Worm (Caenorhabditis elegans) whole organism, young adult: ENCODE data around the gene T19H12.3.

Experiments
- B0019.2 ChIP-seq: fragments of 200-800 bp; sonication (Bioruptor generic); conservative IDR thresholded peaks from 2 replicates; pipeline ENCODE4 v1.3.6; 2022; ENCODE audit warnings: missing genetic modification reagents, missing genetic modification characterization, missing compliant biosample characterization
- B0035.1 ChIP-seq: sonication (generic microtip); optimal IDR thresholded peaks from 2 replicates; lab custom pipeline; 2016; ENCODE audit warnings: missing genetic modification characterization, mild to moderate bottlenecking, missing compliant biosample characterization, missing genotype, missing genetic modification reagents
- F10E7.11 ChIP-seq: sonication (generic microtip); optimal IDR thresholded peaks from 2 replicates; lab custom pipeline; 2017; ENCODE audit warnings: mild to moderate bottlenecking, missing genetic modification characterization, moderate library complexity, missing compliant biosample characterization
- F23B12.7 ChIP-seq: sonication (generic microtip); optimal IDR thresholded peaks from 2 replicates; lab custom pipeline; 2017; ENCODE audit warnings: missing genetic modification characterization, mild to moderate bottlenecking, missing compliant biosample characterization, antibody characterized with exemption, moderate library complexity; ENCODE audit not compliant: insufficient read depth
- F39B2.1 ChIP-seq: fragments of 200-800 bp; sonication (Bioruptor generic); IDR thresholded peaks from 2 replicates; pipeline ENCODE4 v1.3.6; 2022; ENCODE audit warnings: missing genetic modification reagents, missing genetic modification characterization, missing compliant biosample characterization
- F52B5.7 ChIP-seq: sonication (generic microtip); optimal IDR thresholded peaks from 2 replicates; lab custom pipeline; 2016; ENCODE audit warnings: mild to moderate bottlenecking, missing genetic modification characterization, missing compliant biosample characterization
- F55B11.4 ChIP-seq: sonication (generic microtip); optimal IDR thresholded peaks from 2 replicates; lab custom pipeline; 2016; ENCODE audit warnings: missing compliant biosample characterization, missing genetic modification characterization, borderline replicate concordance; ENCODE audit not compliant: insufficient read depth
- T07F8.4 ChIP-seq: sonication (generic microtip); optimal IDR thresholded peaks from 2 replicates; lab custom pipeline; 2016; ENCODE audit warnings: mild to moderate bottlenecking, missing genetic modification characterization, moderate library complexity, missing compliant biosample characterization
- T26A5.8 ChIP-seq: sonication (generic microtip); optimal IDR thresholded peaks from 2 replicates; lab custom pipeline; 2016; ENCODE audit warnings: missing genetic modification characterization, missing compliant biosample characterization
- Y53F4B.3 ChIP-seq: fragments of 200-800 bp; sonication (Bioruptor generic); IDR thresholded peaks from 2 replicates; pipeline ENCODE4 v1.3.6; 2022; ENCODE audit warnings: missing genetic modification reagents, missing genetic modification characterization, missing compliant biosample characterization
- Y56A3A.18 ChIP-seq: fragments of 200-800 bp; sonication (Bioruptor generic); IDR thresholded peaks from 2 replicates; pipeline ENCODE4 v1.3.6; 2022; ENCODE audit warnings: missing genetic modification reagents, missing genetic modification characterization, missing compliant biosample characterization
- ceh-27 ChIP-seq: fragments of 200-800 bp; sonication (Bioruptor generic); optimal IDR thresholded peaks from 2 replicates; lab custom pipeline; 2018; ENCODE audit warnings: mild to moderate bottlenecking, missing genetic modification characterization, moderate library complexity, missing compliant biosample characterization
- ceh-40 ChIP-seq: fragments of 200-800 bp; sonication (Bioruptor generic); IDR thresholded peaks from 2 replicates; pipeline ENCODE4 v1.3.6; 2022; ENCODE audit warnings: missing genetic modification characterization, missing compliant biosample characterization
- ceh-58 ChIP-seq: fragments of 200-800 bp; sonication (Bioruptor generic); IDR thresholded peaks from 2 replicates; pipeline ENCODE4 v1.3.6; 2022; ENCODE audit warnings: missing genetic modification characterization, missing compliant biosample characterization
- ceh-79 ChIP-seq: sonication (generic microtip); optimal IDR thresholded peaks from 2 replicates; lab custom pipeline; 2017; ENCODE audit warnings: mild to moderate bottlenecking, missing genetic modification characterization, missing compliant biosample characterization
- egl-18 ChIP-seq: fragments of 200-800 bp; sonication (Bioruptor generic); IDR thresholded peaks from 2 replicates; pipeline ENCODE4 v1.3.6; 2022; ENCODE audit warnings: missing genetic modification reagents, missing genetic modification characterization, missing compliant biosample characterization
- egl-44 ChIP-seq: fragments of 200-800 bp; sonication (Bioruptor generic); IDR thresholded peaks from 2 replicates; pipeline ENCODE4 v1.3.6; 2022; ENCODE audit warnings: missing genetic modification reagents, missing genetic modification characterization, missing compliant biosample characterization
- hlh-12 ChIP-seq: sonication (generic microtip); optimal IDR thresholded peaks from 2 replicates; lab custom pipeline; 2016; ENCODE audit warnings: missing genetic modification characterization, missing compliant biosample characterization
- hrde-1 ChIP-seq: sonication (generic microtip); optimal IDR thresholded peaks from 2 replicates; lab custom pipeline; 2016; ENCODE audit warnings: missing genetic modification characterization, mild to moderate bottlenecking, missing compliant biosample characterization, moderate library complexity, missing genotype, missing genetic modification reagents, borderline replicate concordance
- hsf-1 ChIP-seq: fragments of 200-800 bp; sonication (Bioruptor generic); IDR thresholded peaks from 2 replicates; pipeline ENCODE4 v1.3.6; 2022; ENCODE audit warnings: missing genetic modification reagents, missing genetic modification characterization, missing compliant biosample characterization
- let-526 ChIP-seq: fragments of 200-800 bp; sonication (Bioruptor generic); IDR thresholded peaks from 2 replicates; pipeline ENCODE4 v1.3.6; 2022; ENCODE audit warnings: missing genetic modification reagents, missing genetic modification characterization, missing compliant biosample characterization
- let-607 ChIP-seq, 2 experiments: fragments of 200-800 bp in 1 of 2; sonication (Bioruptor generic) in 1 of 2; sonication (generic microtip) in 1 of 2; optimal IDR thresholded peaks; 2 replicates each; lab custom pipeline; 2016 to 2018; ENCODE audit warnings: mild to moderate bottlenecking in 2 of 2, missing compliant biosample characterization in 2 of 2, missing genetic modification characterization in 2 of 2, moderate library complexity in 2 of 2, missing genotype in 1 of 2
- lin-35 ChIP-seq, 3 experiments: fragments of 150-350 bp in 2 of 3; sonication (generic microtip) in 1 of 3; optimal IDR thresholded peaks; 2 replicates each; lab custom pipeline; 2014 to 2018; ENCODE audit warnings: missing biosample characterization in 3 of 3, missing genetic modification characterization in 3 of 3, missing genetic modification reagents in 3 of 3
- mel-28 ChIP-seq: sonication (generic microtip); optimal IDR thresholded peaks from 2 replicates; lab custom pipeline; 2016; ENCODE audit warnings: borderline replicate concordance, mild to moderate bottlenecking, missing genetic modification characterization, missing compliant biosample characterization
- nhr-179 ChIP-seq: sonication (generic microtip); optimal IDR thresholded peaks from 2 replicates; lab custom pipeline; 2016; ENCODE audit warnings: mild to moderate bottlenecking, missing genetic modification characterization, missing compliant biosample characterization
- nhr-90 ChIP-seq: sonication (generic microtip); optimal IDR thresholded peaks from 2 replicates; lab custom pipeline; 2016; ENCODE audit warnings: missing genotype, mild to moderate bottlenecking, missing genetic modification characterization, missing compliant biosample characterization
- pha-4 ChIP-seq: fragments of 150-350 bp; sonication (generic microtip); optimal IDR thresholded peaks from 2 replicates; lab custom pipeline; 2014; ENCODE audit warnings: missing biosample characterization, missing genetic modification reagents, missing genetic modification characterization
- rcor-1 ChIP-seq: fragments of 200-800 bp; sonication (Bioruptor generic); IDR thresholded peaks from 2 replicates; pipeline ENCODE4 v1.3.6; 2022; ENCODE audit warnings: missing genetic modification reagents, missing genetic modification characterization, missing compliant biosample characterization
- sea-2 ChIP-seq: fragments of 200-800 bp; sonication (Bioruptor generic); IDR thresholded peaks from 2 replicates; pipeline ENCODE4 v1.3.6; 2022; ENCODE audit warnings: missing genetic modification characterization, missing compliant biosample characterization
- snpc-1.1 ChIP-seq: sonication (generic microtip); optimal IDR thresholded peaks from 2 replicates; lab custom pipeline; 2017; ENCODE audit warnings: missing genetic modification characterization, mild to moderate bottlenecking, missing compliant biosample characterization, antibody characterized with exemption, moderate library complexity, missing genotype, missing genetic modification reagents; ENCODE audit not compliant: insufficient read depth
- somi-1 ChIP-seq: fragments of 200-800 bp; sonication (Bioruptor generic); optimal IDR thresholded peaks from 2 replicates; lab custom pipeline; 2018; ENCODE audit warnings: mild to moderate bottlenecking, missing genetic modification characterization, missing compliant biosample characterization
- sptf-2 ChIP-seq: fragments of 200-800 bp; sonication (Bioruptor generic); optimal IDR thresholded peaks from 2 replicates; lab custom pipeline; 2018; ENCODE audit warnings: mild to moderate bottlenecking, missing genetic modification characterization, missing compliant biosample characterization
- tbp1 ChIP-seq: fragments of 200-800 bp; sonication (Bioruptor generic); optimal IDR thresholded peaks from 2 replicates; lab custom pipeline; 2018; ENCODE audit warnings: mild to moderate bottlenecking, missing genetic modification characterization, missing compliant biosample characterization
- tbx-9 ChIP-seq: sonication (generic microtip); optimal IDR thresholded peaks from 2 replicates; lab custom pipeline; 2016; ENCODE audit warnings: borderline replicate concordance, missing genetic modification characterization, inconsistent platforms, missing compliant biosample characterization
- ztf-18 ChIP-seq: sonication (generic microtip); optimal IDR thresholded peaks from 2 replicates; lab custom pipeline; 2016; ENCODE audit warnings: missing genotype, mild to moderate bottlenecking, missing genetic modification characterization, missing compliant biosample characterization
- ztf-22 ChIP-seq: fragments of 200-800 bp; sonication (Bioruptor generic); optimal IDR thresholded peaks from 2 replicates; lab custom pipeline; 2018; ENCODE audit warnings: mild to moderate bottlenecking, missing genetic modification characterization, moderate library complexity, missing compliant biosample characterization
- ztf-28 ChIP-seq: fragments of 200-800 bp; sonication (Bioruptor generic); IDR thresholded peaks from 2 replicates; pipeline ENCODE4 v1.3.6; 2022; ENCODE audit warnings: missing genetic modification reagents, missing genetic modification characterization, missing compliant biosample characterization
- ztf-6 ChIP-seq: fragments of 200-800 bp; sonication (Bioruptor generic); IDR thresholded peaks from 2 replicates; pipeline ENCODE4 v1.3.6; 2022; ENCODE audit warnings: missing genetic modification reagents, missing genetic modification characterization, missing compliant biosample characterization

The T19H12.3 gene

DNA sequence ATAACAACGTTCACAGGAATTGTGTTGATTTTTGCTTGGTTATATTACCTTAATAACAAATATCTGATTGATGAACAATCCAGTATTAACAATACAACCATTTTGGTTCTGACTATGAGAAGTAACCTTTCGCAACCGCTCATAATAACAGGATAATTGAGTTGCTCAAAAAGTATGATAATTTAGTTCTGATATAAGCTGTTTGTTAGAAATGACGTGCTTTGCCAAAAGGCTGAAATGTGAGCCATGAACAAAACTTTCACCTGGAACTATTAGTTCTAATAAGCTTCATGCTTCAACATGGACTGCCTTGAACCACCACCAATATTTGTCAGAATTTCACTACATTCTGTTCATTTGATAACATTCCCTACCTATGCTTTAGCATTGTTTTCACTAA, 39.1 kb downstream of the T19H12.3 start, which contains the start of gene srh-20:
Gene srh-20 (plus strand): TSS at position 301 of the 400 bp plus-strand sequence.
- TF ChIP-seq Y56A3A.18 (no peak), sptf-2 (no peak), egl-18 (GFP tag; lab: Robert Waterston, UW) (no peak), let-526 (GFP tag; lab: Robert Waterston, UW) (no peak), egl-44 (no peak)

DNA sequence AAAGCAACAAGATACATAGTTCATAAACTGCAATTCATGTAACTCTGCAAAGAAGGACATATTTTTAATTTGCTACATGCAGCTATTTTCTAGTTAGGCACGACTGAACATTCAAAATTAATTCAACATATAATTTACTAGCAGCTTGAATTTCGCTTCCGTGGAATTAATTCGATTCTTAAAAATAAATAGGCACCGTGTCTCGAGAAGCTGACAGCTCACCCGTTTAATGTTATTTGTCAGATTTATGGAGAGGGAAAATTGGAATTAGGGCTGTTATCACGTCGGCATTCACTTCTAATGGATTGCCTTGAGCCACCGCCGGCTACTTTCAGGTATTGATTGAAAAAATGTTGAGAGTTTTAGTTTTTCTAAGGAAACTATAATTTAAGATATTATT, 40.9 kb downstream of the T19H12.3 start, which contains the start of gene srh-21:
Gene srh-21 (plus strand): TSS at position 301 of the 400 bp plus-strand sequence.
- TF ChIP-seq ztf-22 (GFP tag; lab: Kevin White, UChicago): no peak
- TF ChIP-seq hsf-1 (GFP tag; lab: Robert Waterston, UW): no peak
- no peak for TF ChIP-seq B0035.1 (tag; lab: Kevin White, UChicago)
- no peak for TF ChIP-seq Y53F4B.3
- TF ChIP-seq snpc-1.1 (tag; lab: Kevin White, UChicago): no peak
- TF ChIP-seq tbp1: no peak
- TF ChIP-seq mel-28 (tag; lab: Kevin White, UChicago): no peak
- no peak for TF ChIP-seq B0019.2 (GFP tag; lab: Robert Waterston, UW)
- no peak for TF ChIP-seq nhr-179 (tag; lab: Kevin White, UChicago)
- TF ChIP-seq lin-35 (GFP tag; optimal IDR thresholded peaks at IDR 0.05; lab: Kevin White, UChicago): no peak
- no peak for TF ChIP-seq nhr-90 (tag; lab: Kevin White, UChicago)

DNA sequence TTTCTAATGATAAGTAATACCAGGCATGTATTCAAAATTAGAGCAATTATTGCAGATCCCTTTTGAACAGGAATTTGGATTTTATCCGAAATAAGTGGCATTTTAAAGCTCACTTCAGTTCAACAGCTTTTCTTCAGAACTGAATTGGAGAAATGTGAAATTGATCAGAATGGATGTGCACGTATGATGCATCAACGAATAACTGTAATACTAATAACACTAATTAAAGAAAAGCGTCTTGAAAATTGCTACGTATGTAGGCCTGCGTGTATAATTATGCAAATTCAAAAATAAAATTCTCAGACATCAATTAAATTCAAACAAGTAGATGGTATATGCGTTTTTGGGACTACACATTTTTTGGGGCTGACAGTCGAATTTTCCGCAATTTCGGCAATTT, 44.4 kb downstream of the T19H12.3 start, which contains the start of gene str-205:
Gene str-205 (minus strand): TSS at position 101 of the 400 bp plus-strand sequence.
- TF ChIP-seq F39B2.1 (GFP tag; lab: Robert Waterston, UW) (no peak), ceh-58 (GFP tag; lab: Robert Waterston, UW) (no peak), F10E7.11 (tag; lab: Kevin White, UChicago) (no peak), hsf-1 (GFP tag; lab: Robert Waterston, UW) (no peak), hlh-12 (no peak), sptf-2 (no peak), ztf-6 (GFP tag; lab: Robert Waterston, UW) (no peak), T26A5.8 (no peak), tbx-9 (no peak), F55B11.4 (tag; lab: Kevin White, UChicago) (no peak), rcor-1 (GFP tag; lab: Robert Waterston, UW) (no peak), F23B12.7 (tag; lab: Kevin White, UChicago) (no peak), ztf-28 (GFP tag; lab: Robert Waterston, UW) (no peak), ztf-18 (tag; lab: Kevin White, UChicago) (no peak), nhr-90 (tag; lab: Kevin White, UChicago) (no peak), let-607 (tag; optimal IDR thresholded peaks at IDR 0.05; lab: Kevin White, UChicago) (no peak), ceh-27 (GFP tag; lab: Kevin White, UChicago) (no peak), sea-2 (GFP tag; lab: Robert Waterston, UW) (no peak), hrde-1 (tag; lab: Kevin White, UChicago) (no peak), T07F8.4 (tag; lab: Kevin White, UChicago) (no peak)

DNA sequence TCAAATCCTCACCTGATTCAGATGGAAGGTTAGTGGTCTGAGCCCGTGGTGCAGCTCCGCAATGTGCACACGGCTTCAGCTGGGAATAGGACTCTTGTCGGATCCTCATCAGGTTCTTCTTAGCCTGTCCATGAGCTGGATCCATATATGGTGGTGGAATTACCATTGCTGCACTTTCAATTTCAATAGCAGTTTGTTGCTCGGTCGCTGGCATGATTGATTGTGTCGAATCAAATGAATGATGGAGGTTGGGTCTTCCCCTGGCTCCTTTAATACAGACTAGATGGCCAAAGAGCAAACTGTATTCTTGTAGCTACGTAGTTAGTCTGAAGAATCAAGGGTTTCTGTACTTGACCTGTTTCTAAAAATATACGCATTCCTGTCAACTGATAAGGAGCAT, 47.3 kb downstream of the T19H12.3 start, which contains the start of gene C02E7.10:
Gene C02E7.10 (minus strand): TSS at position 232 of the 400 bp plus-strand sequence.
- no peak for TF ChIP-seq F52B5.7
- TF ChIP-seq pha-4 (tag; lab: Kevin White, UChicago): no peak
- no peak for TF ChIP-seq ceh-79
- TF ChIP-seq somi-1 (GFP tag; lab: Kevin White, UChicago): no peak
- TF ChIP-seq ceh-40 (GFP tag; lab: Robert Waterston, UW): no peak
